Worm (Caenorhabditis elegans) whole organism, L1 larva: Measurements from ENCODE around the gene hpo-7.

ENCODE experiments used
- ceh-8 ChIP-seq: fragments of 200-800 bp; sonication (Bioruptor generic); optimal IDR thresholded peaks from 2 replicates; lab custom pipeline; 2018; ENCODE audit warnings: mild to moderate bottlenecking, missing genetic modification characterization, moderate library complexity, missing compliant biosample characterization
- ceh-82 ChIP-seq, 3 experiments: fragments of 150-350 bp in 1 of 3; sonication (generic microtip) in 2 of 3; optimal IDR thresholded peaks; 2 replicates each; lab custom pipeline; 2014 to 2017; ENCODE audit warnings: missing biosample characterization in 3 of 3, missing genetic modification characterization in 3 of 3
- egl-27 ChIP-seq, 2 experiments: fragments of 150-350 bp in 1 of 2; sonication (generic microtip); optimal IDR thresholded peaks; 3 replicates each; lab custom pipeline; 2017 to 2018; ENCODE audit warnings: missing biosample characterization in 2 of 2, missing genetic modification characterization in 2 of 2, missing genetic modification reagents in 2 of 2
- fkh-10 ChIP-seq: sonication (generic microtip); optimal IDR thresholded peaks from 2 replicates; lab custom pipeline; 2017; ENCODE audit warnings: missing biosample characterization, missing genetic modification reagents, missing genetic modification characterization
- mep-1 ChIP-seq: fragments of 150-350 bp; optimal IDR thresholded peaks from 2 replicates; lab custom pipeline; 2014; ENCODE audit warnings: missing biosample characterization, missing genetic modification characterization
- pax-3 ChIP-seq: fragments of 200-800 bp; sonication (Bioruptor generic); optimal IDR thresholded peaks from 2 replicates; lab custom pipeline; 2018; ENCODE audit warnings: mild to moderate bottlenecking, missing genetic modification characterization, moderate library complexity, missing compliant biosample characterization

DNA sequence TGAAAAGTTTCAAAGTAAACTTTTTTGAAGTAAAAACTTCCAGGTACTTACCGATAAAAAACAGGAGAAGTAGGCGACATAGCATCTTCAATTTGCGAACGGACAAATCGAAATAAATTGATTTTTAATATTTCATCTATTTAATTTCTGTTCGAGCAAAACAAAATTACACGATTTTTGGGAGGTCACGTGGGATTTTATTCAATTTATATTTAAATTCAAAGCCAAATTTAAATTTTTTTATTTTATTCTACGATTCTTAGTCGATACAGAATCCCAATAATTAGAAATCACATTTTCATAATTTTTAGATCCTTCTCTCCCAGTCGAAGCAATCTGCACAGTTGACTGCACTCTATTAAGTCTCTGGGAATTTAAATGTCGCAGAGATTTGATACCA is 34.6 kb upstream of the hpo-7 start, which contains the start of gene C33C12.12:
- TF ChIP-seq ceh-8 (GFP tag; lab: Kevin White, UChicago) (no peak), fkh-10 (GFP tag; lab: Kevin White, UChicago) (no peak), ceh-82 (tag; optimal IDR thresholded peaks at IDR 0.05; lab: Kevin White, UChicago) (no peak), egl-27 (tag; optimal IDR thresholded peaks at IDR 0.05; lab: Kevin White, UChicago) (no peak), mep-1 (no peak), pax-3 (tag; lab: Kevin White, UChicago) (no peak)
